Fruit fly (Drosophila melanogaster): ENCODE measurements around the gene Marf.

dm6 chrX:6351917-6352768, 13.6 kb upstream of the Marf start:
- peak; percentile 43 for TF ChIP-seq h (GFP tag; optimal IDR thresholded peaks at IDR 0.05)
- no peak for TF ChIP-seq CG32264 (GFP tag; optimal IDR thresholded peaks at IDR 0.05)
- no peak for TF ChIP-seq Dfd (GFP tag; optimal IDR thresholded peaks at IDR 0.05)
- no peak for TF ChIP-seq GATAd (GFP tag; optimal IDR thresholded peaks at IDR 0.05)
- no peak for TF ChIP-seq CG9705 (GFP tag; optimal IDR thresholded peaks at IDR 0.05)
- no peak for TF ChIP-seq woc (GFP tag; optimal IDR thresholded peaks at IDR 0.05)
- peak; percentile 30 for TF ChIP-seq psq (GFP tag; optimal IDR thresholded peaks at IDR 0.05)
- TF ChIP-seq brk (GFP tag; optimal IDR thresholded peaks at IDR 0.05) = no peak
- peak; percentile 39 for TF ChIP-seq OdsH (GFP tag; optimal IDR thresholded peaks at IDR 0.05)
- no peak for TF ChIP-seq pan (optimal IDR thresholded peaks at IDR 0.05)
- TF ChIP-seq Myc (optimal IDR thresholded peaks at IDR 0.05) = peak; percentile 20

Data from whole organism, wandering third instar larva.